Fruit fly (Drosophila melanogaster) whole organism, adult: Measurements from ENCODE around the gene PpV.

Experiments
- CG33017 ChIP-seq: fragments of 200-800 bp; sonication (Bioruptor generic); optimal IDR thresholded peaks from 2 replicates; lab custom pipeline; 2018; ENCODE audit warnings: missing biosample characterization, mild to moderate bottlenecking, missing genetic modification characterization, moderate library complexity
- CG7045 ChIP-seq: fragments of 200-800 bp; sonication (Bioruptor generic); optimal IDR thresholded peaks from 2 replicates; lab custom pipeline; 2017; ENCODE audit warnings: missing biosample characterization, mild to moderate bottlenecking, missing genetic modification characterization
- Clk ChIP-seq: fragments of 200-800 bp; sonication (Bioruptor generic); optimal IDR thresholded peaks from 2 replicates; lab custom pipeline; 2017; ENCODE audit warnings: missing biosample characterization, missing genetic modification characterization
- Crg-1 ChIP-seq: fragments of 200-800 bp; sonication (Bioruptor generic); optimal IDR thresholded peaks from 2 replicates; lab custom pipeline; 2016; ENCODE audit warnings: missing biosample characterization, missing genetic modification characterization
- Mnt ChIP-seq: fragments of 200-800 bp; sonication (Bioruptor generic); optimal IDR thresholded peaks from 2 replicates; lab custom pipeline; 2016; ENCODE audit warnings: missing biosample characterization, mild to moderate bottlenecking, missing genetic modification characterization
- bab1 ChIP-seq: fragments of 200-800 bp; sonication (Bioruptor generic); optimal IDR thresholded peaks from 3 replicates; lab custom pipeline; 2019; ENCODE audit warnings: missing biosample characterization, mild to moderate bottlenecking, missing genetic modification characterization, moderate library complexity
- cnc ChIP-seq, 2 experiments: fragments of >200 bp; optimal IDR thresholded peaks; 2 replicates each; lab custom pipeline; 2017
- kay ChIP-seq: fragments of 200-800 bp; sonication (Bioruptor generic); peaks from one replicate; lab custom pipeline; 2016; ENCODE audit warnings: missing biosample characterization, missing genetic modification characterization, borderline replicate concordance
- toe ChIP-seq: fragments of 200-800 bp; sonication (Bioruptor generic); optimal IDR thresholded peaks from 2 replicates; lab custom pipeline; 2016; ENCODE audit warnings: missing biosample characterization, missing genetic modification characterization

DNA sequence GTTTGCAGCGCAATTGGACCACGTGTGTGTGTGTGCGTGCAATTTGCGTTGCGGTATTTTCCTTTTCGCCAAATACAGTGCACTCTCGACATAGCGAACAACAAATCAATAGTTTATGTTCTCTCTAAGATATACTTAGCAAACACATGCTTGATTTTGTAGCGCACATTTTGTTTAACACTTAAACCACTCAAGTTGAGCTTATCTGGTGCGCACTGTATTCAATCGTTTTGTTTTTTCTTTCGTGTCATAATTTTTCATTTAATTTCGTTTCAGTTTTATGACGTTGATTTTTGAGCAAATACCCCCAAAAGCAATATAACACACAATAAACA, 6.4 kb downstream of the PpV start:
- TF ChIP-seq CG33017 (tag; lab: Kevin White, UChicago) (peak; percentile 92), CG7045 (peak; percentile 93), cnc (optimal IDR thresholded peaks at IDR 0.05; lab: Kevin White, UChicago) (no peak), bab1 (GFP tag; lab: Kevin White, UChicago) (peak; percentile 97), Crg-1 (GFP tag; lab: Kevin White, UChicago) (peak; percentile 93), toe (GFP tag; lab: Kevin White, UChicago) (peak; percentile 89), Clk (GFP tag; lab: Kevin White, UChicago) (peak; percentile 82), Mnt (GFP tag; lab: Kevin White, UChicago) (peak; percentile 95), kay (GFP tag; lab: Kevin White, UChicago) (peak; percentile 4)
